Worm (Caenorhabditis elegans): ENCODE data around the gene F22B7.9.

Gene F22B7.9

ce11 chrIII:8639188-8639795, 14.4 kb downstream of the F22B7.9 start, which contains the start of gene fip-1 (continued):
- TF ChIP-seq ceh-82 (tag; optimal IDR thresholded peaks at IDR 0.05), result no peak
- no peak for TF ChIP-seq Y105C5A.15 (GFP tag; IDR thresholded peaks at IDR 0.05)
- peak; percentile 36 for TF ChIP-seq gei-8 (GFP tag; optimal IDR thresholded peaks at IDR 0.05)
- TF ChIP-seq unc-130 (GFP tag; optimal IDR thresholded peaks at IDR 0.05), result peak; percentile 33
- no peak for TF ChIP-seq unc-62 (GFP tag; optimal IDR thresholded peaks at IDR 0.05 in 1 of 2)
- no peak for TF ChIP-seq unc-62 (tag; optimal IDR thresholded peaks at IDR 0.05)
- no peak for TF ChIP-seq nhr-41 (GFP tag; IDR thresholded peaks at IDR 0.05)
- TF ChIP-seq lir-3 (tag; optimal IDR thresholded peaks at IDR 0.05), result peak; percentile 5
- no peak for TF ChIP-seq spr-1 (tag; optimal IDR thresholded peaks at IDR 0.05)
- TF ChIP-seq lin-1 (GFP tag; IDR thresholded peaks at IDR 0.05), result no peak
- peak; percentile 16 for TF ChIP-seq lin-13 (GFP tag; optimal IDR thresholded peaks at IDR 0.05)
- TF ChIP-seq ceh-62 (tag; optimal IDR thresholded peaks at IDR 0.05), result no peak
- no peak for TF ChIP-seq zag-1 (tag; optimal IDR thresholded peaks at IDR 0.05)
- TF ChIP-seq mes-2 (tag; optimal IDR thresholded peaks at IDR 0.05; ENCODE audit: poor library complexity, severe bottlenecking), result peak; percentile 55
- TF ChIP-seq Y5F2A.4 (GFP tag; optimal IDR thresholded peaks at IDR 0.05), result no peak
- TF ChIP-seq lin-39 (tag; optimal IDR thresholded peaks at IDR 0.05), result no peak
- TF ChIP-seq ceh-20 (GFP tag; IDR thresholded peaks at IDR 0.05), result peak; percentile 51; the same call in 1 of the 2 replicates
- TF ChIP-seq nhr-77 (tag; optimal IDR thresholded peaks at IDR 0.05), result no peak
- TF ChIP-seq skn-1 (tag; optimal IDR thresholded peaks at IDR 0.05), result no peak
- TF ChIP-seq set-16 (GFP tag; IDR thresholded peaks at IDR 0.05), result no peak
- TF ChIP-seq ama-1 (optimal IDR thresholded peaks at IDR 0.05), result no peak
- TF ChIP-seq aly-2 (tag; optimal IDR thresholded peaks at IDR 0.05), result no peak
- TF ChIP-seq daf-19 (GFP tag; conservative IDR thresholded peaks at IDR 0.05), result no peak
- TF ChIP-seq ces-1 (GFP tag; optimal IDR thresholded peaks at IDR 0.05), result no peak
- TF ChIP-seq mdl-1 (tag; optimal IDR thresholded peaks at IDR 0.05), result no peak
- TF ChIP-seq nhr-102 (tag; optimal IDR thresholded peaks at IDR 0.05), result peak; percentile 26
- TF ChIP-seq dpl-1 (GFP tag; optimal IDR thresholded peaks at IDR 0.05), result no peak
- no peak for TF ChIP-seq F49E8.2 (tag; optimal IDR thresholded peaks at IDR 0.05; ENCODE audit: borderline replicate concordance)
- peak; percentile 23; the same call in 1 of the 2 replicates for TF ChIP-seq dmd-6 (GFP tag; IDR thresholded peaks at IDR 0.05)
- TF ChIP-seq ztf-11 (tag; optimal IDR thresholded peaks at IDR 0.05), result no peak
- peak; percentile 77 for TF ChIP-seq ZK337.2 (GFP tag; IDR thresholded peaks at IDR 0.05)
- TF ChIP-seq tag-97 (GFP tag; IDR thresholded peaks at IDR 0.05), result no peak
- no peak for TF ChIP-seq daf-8 (GFP tag; IDR thresholded peaks at IDR 0.05)
- no peak for TF ChIP-seq T20F7.1 (GFP tag; optimal IDR thresholded peaks at IDR 0.05)

ce11 chrIII:8636803-8637202, 16.9 kb downstream of the F22B7.9 start:
- peak in 1 of 2 experiments; percentile 44 for TF ChIP-seq lsy-2 (tag; optimal IDR thresholded peaks at IDR 0.05)
- TF ChIP-seq egl-43 (GFP tag; IDR thresholded peaks at IDR 0.05), result no peak
- no peak for TF ChIP-seq mdt-29 (GFP tag; IDR thresholded peaks at IDR 0.05)
- TF ChIP-seq hmg-1.1 (GFP tag; IDR thresholded peaks at IDR 0.05), result 0 out of 2 replicates have a peak, but pooled peaks have one; percentile 10
- no peak for TF ChIP-seq lir-3 (tag; optimal IDR thresholded peaks at IDR 0.05)
- TF ChIP-seq rbr-2 (tag; optimal IDR thresholded peaks at IDR 0.05), result peak; percentile 5
- peak in 1 of 2 experiments; percentile 30 for TF ChIP-seq daf-16 (GFP tag; optimal IDR thresholded peaks at IDR 0.05)
- no peak for TF ChIP-seq daf-16 (tag; optimal IDR thresholded peaks at IDR 0.05)
- TF ChIP-seq lin-15B (tag; optimal IDR thresholded peaks at IDR 0.05), result no peak
- TF ChIP-seq pqm-1 (tag; optimal IDR thresholded peaks at IDR 0.05), result no peak
- TF ChIP-seq lin-29 (GFP tag; IDR thresholded peaks at IDR 0.05), result no peak
- TF ChIP-seq snpc-4 (tag; optimal IDR thresholded peaks at IDR 0.05), result no peak
- TF ChIP-seq unc-62 (GFP tag; optimal IDR thresholded peaks at IDR 0.05 in 1 of 2), result peak in 1 of 2 experiments; percentile 94
- no peak for TF ChIP-seq unc-62 (tag; optimal IDR thresholded peaks at IDR 0.05)
- TF ChIP-seq mep-1 (tag; optimal IDR thresholded peaks at IDR 0.05), result peak; percentile 27
- TF ChIP-seq hlh-30 (tag; optimal IDR thresholded peaks at IDR 0.05; ENCODE audit: insufficient read depth), result peak; percentile 32
- peak; percentile 11 for TF ChIP-seq lin-39 (tag; optimal IDR thresholded peaks at IDR 0.05)
- no peak for TF ChIP-seq mxl-3 (GFP tag; optimal IDR thresholded peaks at IDR 0.05)
- TF ChIP-seq hlh-11 (tag; optimal IDR thresholded peaks at IDR 0.05), result no peak
- TF ChIP-seq ceh-20 (GFP tag; IDR thresholded peaks at IDR 0.05), result 0 out of 2 replicates have a peak, but pooled peaks have one; percentile 36
- TF ChIP-seq daf-8 (GFP tag; IDR thresholded peaks at IDR 0.05), result no peak
- TF ChIP-seq dmd-8 (GFP tag; IDR thresholded peaks at IDR 0.05), result no peak
- TF ChIP-seq spr-3 (GFP tag; optimal IDR thresholded peaks at IDR 0.05), result no peak
- no peak for TF ChIP-seq ceh-44 (GFP tag; IDR thresholded peaks at IDR 0.05)

Data from whole organism, L4 larva.